Worm (Caenorhabditis elegans): Measurements from ENCODE around the gene fbxa-166.

fbxa-166 gene

ce11 chrII:1571032-1571431 lies 47.8 kb downstream of the fbxa-166 start, which contains the start of gene fbxb-46:
fbxb-46 (minus strand) TSS chrII:1571132.
- TF ChIP-seq zip-5 (tag; optimal IDR thresholded peaks at IDR 0.05) (no peak), pat-9 (tag; optimal IDR thresholded peaks at IDR 0.05) (no peak)

- no peak for TF ChIP-seq elt-2 (tag; optimal IDR thresholded peaks at IDR 0.05)
- no peak for TF ChIP-seq hlh-30 (tag; optimal IDR thresholded peaks at IDR 0.05; ENCODE audit: insufficient read depth)
- no peak for TF ChIP-seq ceh-19 (GFP tag; optimal IDR thresholded peaks at IDR 0.05)
- no peak for TF ChIP-seq fkh-10 (GFP tag; optimal IDR thresholded peaks at IDR 0.05)
- no peak for TF ChIP-seq ets-4 (tag; optimal IDR thresholded peaks at IDR 0.05)
- TF ChIP-seq zip-5 (tag; optimal IDR thresholded peaks at IDR 0.05), result no peak
- no peak for TF ChIP-seq sdc-2 (tag; optimal IDR thresholded peaks at IDR 0.05)
- no peak for TF ChIP-seq nhr-232 (tag; optimal IDR thresholded peaks at IDR 0.05)
- no peak for TF ChIP-seq fkh-6 (tag; optimal IDR thresholded peaks at IDR 0.05)
- TF ChIP-seq pqm-1 (tag; optimal IDR thresholded peaks at IDR 0.05), result no peak
- no peak for TF ChIP-seq hlh-8 (tag; optimal IDR thresholded peaks at IDR 0.05)
- no peak for TF ChIP-seq ahr-1 (tag; optimal IDR thresholded peaks at IDR 0.05)
- no peak for TF ChIP-seq ceh-31 (tag; optimal IDR thresholded peaks at IDR 0.05)
- TF ChIP-seq eyg-1 (tag; optimal IDR thresholded peaks at IDR 0.05), result no peak
- TF ChIP-seq pha-2 (tag; optimal IDR thresholded peaks at IDR 0.05), result no peak
- TF ChIP-seq madf-2 (tag; optimal IDR thresholded peaks at IDR 0.05), result no peak
Observed at ce11 chrII:1568214-1568613, 50.6 kb downstream of the fbxa-166 start, which contains the start of gene fbxb-49. fbxb-49 (plus strand) TSS chrII:1568514.

ce11 chrII:1567646-1568045 lies 51.2 kb downstream of the fbxa-166 start, which contains the start of gene K05F6.8:
K05F6.8 (minus strand) TSS chrII:1567746.
- TF ChIP-seq fkh-6 (tag; optimal IDR thresholded peaks at IDR 0.05) (no peak), fkh-10 (GFP tag; optimal IDR thresholded peaks at IDR 0.05) (no peak)

All from whole organism, late embryonic.